Worm (Caenorhabditis elegans): ENCODE measurements around the gene ufd-3.

ufd-3 gene

DNA sequence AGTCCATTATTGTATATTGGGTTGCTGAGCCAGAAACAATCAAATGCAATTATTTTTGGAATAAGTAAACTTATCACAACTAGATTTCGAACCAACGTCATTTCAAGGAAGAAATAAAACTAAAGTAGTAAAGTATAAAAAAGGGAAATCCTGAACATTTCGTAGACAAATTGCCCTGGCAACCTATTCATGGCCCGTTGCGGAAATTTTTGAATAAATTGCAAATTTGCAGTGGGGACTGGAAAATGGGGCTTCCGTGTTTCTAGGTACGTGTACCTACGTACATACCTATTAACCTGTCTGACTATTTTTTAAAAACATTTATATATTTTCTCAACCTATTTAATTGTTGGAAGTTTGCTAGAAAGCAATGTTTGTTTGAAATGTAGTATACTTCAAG lies 25.6 kb upstream of the ufd-3 start, which contains the start of gene F26C11.3:
Gene F26C11.3, minus strand, starts transcription at position 101 of the 400 bp plus-strand sequence.
- TF ChIP-seq ces-1 (GFP tag; optimal IDR thresholded peaks at IDR 0.05) (no peak), mls-2 (tag; optimal IDR thresholded peaks at IDR 0.05) (no peak), tbx-8 (GFP tag; optimal IDR thresholded peaks at IDR 0.05) (no peak), blmp-1 (tag; optimal IDR thresholded peaks at IDR 0.05) (no peak), ceh-43 (GFP tag; optimal IDR thresholded peaks at IDR 0.05) (no peak), nhr-76 (tag; optimal IDR thresholded peaks at IDR 0.05) (no peak), elt-1 (tag; optimal IDR thresholded peaks at IDR 0.05; ENCODE audit: borderline replicate concordance, insufficient read depth) (no peak), pha-4 (tag; optimal IDR thresholded peaks at IDR 0.05) (no peak), nhr-2 (tag; optimal IDR thresholded peaks at IDR 0.05) (no peak), hlh-1 (tag; optimal IDR thresholded peaks at IDR 0.05) (no peak), lin-32 (GFP tag; optimal IDR thresholded peaks at IDR 0.05) (no peak), ham-2 (GFP tag; optimal IDR thresholded peaks at IDR 0.05) (no peak)

DNA sequence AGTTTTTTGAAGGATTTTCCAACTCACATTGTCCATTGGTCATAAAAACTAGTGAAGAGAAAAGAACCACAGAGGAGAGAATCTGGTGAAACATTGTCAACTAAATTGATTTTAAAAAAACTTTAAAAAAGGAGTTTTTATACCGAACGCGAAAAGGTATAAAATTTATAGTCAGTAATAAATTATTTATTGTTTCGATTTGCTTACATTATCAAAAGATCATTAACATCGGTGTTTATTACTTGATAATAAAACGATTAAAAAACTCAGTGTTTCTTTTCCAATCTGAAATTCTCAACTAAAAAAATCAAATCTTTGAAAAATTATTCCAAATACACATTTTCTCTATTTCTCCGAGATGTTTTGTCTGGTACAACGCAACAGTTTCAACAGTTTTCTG lies 24.4 kb upstream of the ufd-3 start, which contains the start of gene F26C11.4:
Gene F26C11.4, minus strand, starts transcription at position 101 of the 400 bp plus-strand sequence.
- TF ChIP-seq ham-2 (GFP tag; optimal IDR thresholded peaks at IDR 0.05) (no peak), sptf-1 (tag; optimal IDR thresholded peaks at IDR 0.05) (no peak), mls-2 (tag; optimal IDR thresholded peaks at IDR 0.05) (no peak), mab-5 (tag; optimal IDR thresholded peaks at IDR 0.05) (no peak), ceh-83 (GFP tag; optimal IDR thresholded peaks at IDR 0.05) (no peak), lsy-2 (tag; optimal IDR thresholded peaks at IDR 0.05) (no peak), cnd-1 (tag; optimal IDR thresholded peaks at IDR 0.05) (no peak), lin-32 (GFP tag; optimal IDR thresholded peaks at IDR 0.05) (no peak), zip-8 (tag; optimal IDR thresholded peaks at IDR 0.05) (no peak), pha-4 (tag; optimal IDR thresholded peaks at IDR 0.05) (no peak), sem-2 (GFP tag; optimal IDR thresholded peaks at IDR 0.05) (no peak), nhr-2 (tag; optimal IDR thresholded peaks at IDR 0.05) (no peak), hlh-1 (tag; optimal IDR thresholded peaks at IDR 0.05) (no peak), nhr-237 (tag; optimal IDR thresholded peaks at IDR 0.05) (no peak)

DNA sequence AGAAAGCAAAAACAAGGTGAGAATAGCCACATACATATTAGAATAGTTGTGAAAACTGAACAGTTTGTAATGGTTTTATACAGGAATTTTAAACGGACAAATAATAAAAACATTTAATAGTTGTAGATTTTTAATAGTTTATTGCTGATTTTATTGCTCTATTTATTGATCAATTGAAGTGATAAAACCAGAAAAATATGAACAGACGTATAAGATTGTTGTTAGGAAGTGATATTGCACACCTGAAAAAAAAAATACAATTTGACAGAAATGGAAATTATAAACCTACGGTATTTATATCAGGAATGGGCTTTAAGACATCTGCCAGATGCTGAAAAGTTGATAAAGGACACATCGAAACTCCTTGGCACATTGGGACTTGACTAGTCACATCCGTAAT lies 22.6 kb upstream of the ufd-3 start, which contains the start of gene C05C10.8:
Gene C05C10.8, minus strand, starts transcription at position 101 of the 400 bp plus-strand sequence.
- TF ChIP-seq sptf-1 (tag; optimal IDR thresholded peaks at IDR 0.05) (no peak), mls-2 (tag; optimal IDR thresholded peaks at IDR 0.05) (no peak), lin-13 (tag; optimal IDR thresholded peaks at IDR 0.05) (no peak), nhr-12 (tag; optimal IDR thresholded peaks at IDR 0.05) (no peak), sem-2 (GFP tag; optimal IDR thresholded peaks at IDR 0.05) (no peak), M03D4.4 (tag; optimal IDR thresholded peaks at IDR 0.05) (no peak), hlh-1 (tag; optimal IDR thresholded peaks at IDR 0.05) (no peak)

DNA sequence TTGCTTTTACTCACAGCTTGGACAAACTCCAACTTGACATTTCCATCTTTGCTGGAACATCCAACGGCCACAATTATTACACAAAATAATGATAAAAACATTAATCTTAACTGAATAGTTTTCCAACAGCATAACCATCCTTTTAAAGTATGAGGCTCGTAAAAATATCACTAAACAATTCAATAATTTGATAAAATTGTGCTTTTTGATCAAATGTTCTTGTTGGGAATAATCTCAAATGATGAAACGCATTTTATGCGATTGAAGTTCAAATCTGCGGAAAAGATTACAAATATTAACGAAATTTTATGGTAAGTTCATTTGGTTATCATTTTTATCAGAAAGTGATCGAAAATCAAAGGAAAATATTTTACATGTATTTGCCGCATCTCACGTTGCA lies 20.1 kb upstream of the ufd-3 start, which contains the start of gene pho-10:
Gene pho-10, minus strand, starts transcription at position 101 of the 400 bp plus-strand sequence.
- TF ChIP-seq sem-2 (GFP tag; optimal IDR thresholded peaks at IDR 0.05): no peak
- no peak for TF ChIP-seq nhr-28 (tag; optimal IDR thresholded peaks at IDR 0.05)
- TF ChIP-seq unc-62 (GFP tag; optimal IDR thresholded peaks at IDR 0.05): no peak
- no peak for TF ChIP-seq ceh-83 (GFP tag; optimal IDR thresholded peaks at IDR 0.05)
- TF ChIP-seq nhr-12 (tag; optimal IDR thresholded peaks at IDR 0.05): no peak
- no peak for TF ChIP-seq lin-13 (tag; optimal IDR thresholded peaks at IDR 0.05)
- TF ChIP-seq ham-2 (GFP tag; optimal IDR thresholded peaks at IDR 0.05): no peak
- no peak for TF ChIP-seq unc-120 (tag; optimal IDR thresholded peaks at IDR 0.05; ENCODE audit: poor library complexity, severe bottlenecking)
- TF ChIP-seq mls-2 (tag; optimal IDR thresholded peaks at IDR 0.05): no peak
- TF ChIP-seq lsy-2 (tag; optimal IDR thresholded peaks at IDR 0.05): no peak
- no peak for TF ChIP-seq unc-39 (tag; optimal IDR thresholded peaks at IDR 0.05)
- TF ChIP-seq snpc-4 (tag; optimal IDR thresholded peaks at IDR 0.05): no peak
- TF ChIP-seq pha-4 (tag; optimal IDR thresholded peaks at IDR 0.05): no peak
- TF ChIP-seq blmp-1 (tag; optimal IDR thresholded peaks at IDR 0.05): no peak
- no peak for TF ChIP-seq bed-3 (GFP tag; optimal IDR thresholded peaks at IDR 0.05)
- no peak for TF ChIP-seq ceh-39 (tag; optimal IDR thresholded peaks at IDR 0.05)
- TF ChIP-seq ztf-11 (tag; optimal IDR thresholded peaks at IDR 0.05): no peak
- no peak for TF ChIP-seq tbx-8 (GFP tag; optimal IDR thresholded peaks at IDR 0.05)
- TF ChIP-seq cnd-1 (tag; optimal IDR thresholded peaks at IDR 0.05): no peak

DNA sequence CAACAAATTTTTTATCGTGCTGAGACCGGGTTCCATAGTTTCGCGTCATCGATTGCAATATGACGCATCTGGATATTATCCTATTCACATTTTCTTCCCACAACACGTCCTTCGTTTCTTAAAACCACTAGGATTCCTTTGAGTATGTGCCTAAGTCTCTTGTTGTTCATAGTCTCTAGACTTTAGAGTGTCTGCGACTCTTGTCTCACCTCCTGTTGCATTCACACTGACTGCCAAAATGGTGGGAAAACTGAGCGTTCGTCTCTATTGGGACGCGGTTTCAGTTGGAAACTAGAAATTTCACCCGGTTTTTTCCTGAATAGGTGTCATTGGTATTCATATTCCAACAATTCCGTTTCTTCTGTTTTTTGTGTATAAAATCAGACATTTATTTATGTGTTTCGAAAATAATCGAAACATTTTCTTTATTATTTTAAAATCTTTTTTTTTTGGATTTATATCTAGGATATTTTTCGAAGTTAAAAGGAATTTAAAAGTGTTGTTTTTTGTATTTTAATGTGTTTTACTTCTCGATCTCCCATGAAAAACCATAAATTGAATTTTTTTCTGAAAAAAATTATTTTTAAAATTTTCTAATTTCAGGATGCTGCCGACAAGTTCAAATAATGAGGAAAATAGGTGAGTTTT lies 18.8 kb upstream of the ufd-3 start, which contains the start of gene C05C10.2:
Gene C05C10.2, plus strand, starts transcription at position 598 of the 648 bp plus-strand sequence.
- TF ChIP-seq ces-1 (GFP tag; optimal IDR thresholded peaks at IDR 0.05) (no peak), snpc-4 (tag; optimal IDR thresholded peaks at IDR 0.05) (no peak), bed-3 (GFP tag; optimal IDR thresholded peaks at IDR 0.05) (no peak), ham-2 (GFP tag; optimal IDR thresholded peaks at IDR 0.05) (no peak), ceh-83 (GFP tag; optimal IDR thresholded peaks at IDR 0.05) (no peak), nhr-76 (tag; optimal IDR thresholded peaks at IDR 0.05) (no peak), lin-32 (GFP tag; optimal IDR thresholded peaks at IDR 0.05) (no peak), drap-1 (GFP tag; optimal IDR thresholded peaks at IDR 0.05) (no peak), ceh-43 (GFP tag; optimal IDR thresholded peaks at IDR 0.05) (no peak), hlh-1 (tag; optimal IDR thresholded peaks at IDR 0.05) (no peak)

Measured in whole organism, mixed stage, embryonic.